Fruit fly (Drosophila melanogaster): ENCODE measurements around the gene VhaM9.7-a.

- TF ChIP-seq h (optimal IDR thresholded peaks at IDR 0.05) (no peak), Myc (optimal IDR thresholded peaks at IDR 0.05) (no peak)
Observed at dm6 chr3L:4307691-4308383, 45.3 kb downstream of the VhaM9.7-a start, which contains the start of gene dyl.

All from Kc167 (cell line).